Fruit fly (Drosophila melanogaster) whole organism, adult: ENCODE results near the gene BomBc3.

Experiments used
- CG11617 ChIP-seq: fragments of 200-800 bp; sonication (Bioruptor generic); optimal IDR thresholded peaks from 2 replicates; lab custom pipeline; 2017; ENCODE audit warnings: mild to moderate bottlenecking, missing biosample characterization, missing genetic modification reagents, missing genetic modification characterization
- CG12768 ChIP-seq: fragments of 200-800 bp; sonication (Bioruptor generic); optimal IDR thresholded peaks from 2 replicates; lab custom pipeline; 2017; ENCODE audit warnings: missing biosample characterization, missing genetic modification characterization, mild to moderate bottlenecking, moderate library complexity, missing genetic modification reagents
- CG14711 ChIP-seq: fragments of 200-800 bp; sonication (Bioruptor generic); optimal IDR thresholded peaks from 2 replicates; lab custom pipeline; 2018; ENCODE audit warnings: missing biosample characterization, mild to moderate bottlenecking, missing genetic modification characterization, moderate library complexity
- CG1620 ChIP-seq: fragments of 200-800 bp; sonication (Bioruptor generic); optimal IDR thresholded peaks from 2 replicates; lab custom pipeline; 2016; ENCODE audit warnings: missing biosample characterization, missing genetic modification characterization
- CG33017 ChIP-seq: fragments of 200-800 bp; sonication (Bioruptor generic); optimal IDR thresholded peaks from 2 replicates; lab custom pipeline; 2018; ENCODE audit warnings: missing biosample characterization, mild to moderate bottlenecking, missing genetic modification characterization, moderate library complexity
- CG5204 ChIP-seq: fragments of 200-800 bp; sonication (Bioruptor generic); optimal IDR thresholded peaks from 2 replicates; lab custom pipeline; 2016; ENCODE audit warnings: missing biosample characterization, missing genetic modification characterization
- CG7045 ChIP-seq: fragments of 200-800 bp; sonication (Bioruptor generic); optimal IDR thresholded peaks from 2 replicates; lab custom pipeline; 2017; ENCODE audit warnings: missing biosample characterization, mild to moderate bottlenecking, missing genetic modification characterization
- CG7101 ChIP-seq: fragments of 200-800 bp; sonication (Bioruptor generic); optimal IDR thresholded peaks from 2 replicates; lab custom pipeline; 2018; ENCODE audit warnings: missing biosample characterization, mild to moderate bottlenecking, missing genetic modification characterization, moderate library complexity
- Clk ChIP-seq: fragments of 200-800 bp; sonication (Bioruptor generic); optimal IDR thresholded peaks from 2 replicates; lab custom pipeline; 2017; ENCODE audit warnings: missing biosample characterization, missing genetic modification characterization
- Crg-1 ChIP-seq: fragments of 200-800 bp; sonication (Bioruptor generic); optimal IDR thresholded peaks from 2 replicates; lab custom pipeline; 2016; ENCODE audit warnings: missing biosample characterization, missing genetic modification characterization
- Hr96 ChIP-seq: fragments of 200-800 bp; sonication (Bioruptor generic); optimal IDR thresholded peaks from 2 replicates; lab custom pipeline; 2016; ENCODE audit warnings: missing biosample characterization, missing genetic modification characterization
- Mnt ChIP-seq: fragments of 200-800 bp; sonication (Bioruptor generic); optimal IDR thresholded peaks from 2 replicates; lab custom pipeline; 2016; ENCODE audit warnings: missing biosample characterization, mild to moderate bottlenecking, missing genetic modification characterization
- bab1 ChIP-seq: fragments of 200-800 bp; sonication (Bioruptor generic); optimal IDR thresholded peaks from 3 replicates; lab custom pipeline; 2019; ENCODE audit warnings: missing biosample characterization, mild to moderate bottlenecking, missing genetic modification characterization, moderate library complexity
- cic ChIP-seq: fragments of 200-800 bp; sonication (Bioruptor generic); optimal IDR thresholded peaks from 2 replicates; lab custom pipeline; 2017; ENCODE audit warnings: missing biosample characterization, mild to moderate bottlenecking, missing genetic modification characterization, moderate library complexity
- cnc ChIP-seq, 2 experiments: fragments of >200 bp; optimal IDR thresholded peaks; 2 replicates each; lab custom pipeline; 2017
- kay ChIP-seq: fragments of 200-800 bp; sonication (Bioruptor generic); peaks from one replicate; lab custom pipeline; 2016; ENCODE audit warnings: missing biosample characterization, missing genetic modification characterization, borderline replicate concordance
- ovo ChIP-seq: fragments of 200-800 bp; sonication (Bioruptor generic); optimal IDR thresholded peaks from 2 replicates; lab custom pipeline; 2016; ENCODE audit warnings: missing biosample characterization, missing genetic modification characterization
- pad ChIP-seq: fragments of 200-800 bp; sonication (Bioruptor generic); optimal IDR thresholded peaks from 3 replicates; lab custom pipeline; 2017; ENCODE audit warnings: missing biosample characterization, missing genetic modification characterization, mild to moderate bottlenecking, moderate library complexity, missing genetic modification reagents
- tj ChIP-seq: fragments of 200-800 bp; sonication (Bioruptor generic); optimal IDR thresholded peaks from 3 replicates; lab custom pipeline; 2017; ENCODE audit warnings: missing biosample characterization, mild to moderate bottlenecking, missing genetic modification characterization, moderate library complexity
- toe ChIP-seq: fragments of 200-800 bp; sonication (Bioruptor generic); optimal IDR thresholded peaks from 2 replicates; lab custom pipeline; 2016; ENCODE audit warnings: missing biosample characterization, missing genetic modification characterization

BomBc3 gene

DNA sequence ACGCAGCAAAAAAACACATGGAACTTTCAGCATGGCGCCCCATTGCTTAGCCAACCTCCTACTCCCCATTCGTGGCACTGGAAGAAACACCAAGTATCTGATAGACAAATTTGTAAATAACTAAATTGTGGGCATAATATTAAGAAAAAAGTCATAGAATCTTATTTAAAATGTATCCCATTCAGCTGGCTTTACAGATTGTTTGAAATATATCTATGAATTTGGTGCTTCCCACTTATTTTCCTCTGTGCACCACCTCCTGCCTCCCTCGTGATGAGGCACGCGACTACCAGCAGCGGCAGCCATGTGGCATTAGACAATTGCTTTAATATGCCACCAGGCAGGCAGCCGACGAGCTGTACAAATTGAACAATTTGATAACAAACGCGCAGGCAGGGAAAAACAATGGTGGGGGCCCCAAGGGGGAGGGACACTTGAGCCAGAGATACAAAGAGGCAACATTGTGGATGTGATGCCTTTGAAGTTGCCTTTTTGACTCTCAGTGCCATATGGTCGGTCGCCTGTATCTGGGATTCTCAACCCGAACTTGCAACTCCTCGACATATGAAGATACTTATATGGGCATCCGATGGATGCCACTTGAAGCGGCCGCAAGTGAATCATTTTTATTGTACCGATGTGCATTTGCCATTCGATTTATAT, 37.6 kb upstream of the BomBc3 start:
- TF ChIP-seq CG7045 (GFP tag; lab: Kevin White, UChicago), result no peak
- no peak for TF ChIP-seq Hr96 (GFP tag; lab: Kevin White, UChicago)

DNA sequence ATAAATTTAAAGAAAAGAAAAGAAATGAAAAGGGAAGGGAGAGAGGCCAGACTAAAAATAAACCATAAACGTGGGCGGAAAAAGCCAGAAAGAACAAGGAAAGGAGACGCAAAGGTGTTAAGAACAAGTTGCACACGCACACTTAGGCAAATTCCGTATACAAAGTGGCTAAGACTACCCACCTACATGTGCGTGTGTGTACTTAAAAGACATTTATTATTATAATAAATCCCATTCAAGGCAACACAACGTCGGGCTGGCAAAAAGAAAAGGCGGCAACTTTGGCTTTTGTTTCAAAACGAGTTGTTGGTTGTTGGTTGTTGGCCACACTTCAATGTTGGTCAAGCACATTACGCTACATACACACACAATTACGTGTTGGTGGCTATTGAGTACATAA, 34.6 kb upstream of the BomBc3 start:
- TF ChIP-seq CG33017 (tag; lab: Kevin White, UChicago) (no peak), tj (GFP tag; lab: Kevin White, UChicago) (no peak), CG11617 (no peak), Hr96 (GFP tag; lab: Kevin White, UChicago) (no peak), ovo (GFP tag; lab: Kevin White, UChicago) (no peak), CG12768 (no peak), Crg-1 (GFP tag; lab: Kevin White, UChicago) (no peak)

DNA sequence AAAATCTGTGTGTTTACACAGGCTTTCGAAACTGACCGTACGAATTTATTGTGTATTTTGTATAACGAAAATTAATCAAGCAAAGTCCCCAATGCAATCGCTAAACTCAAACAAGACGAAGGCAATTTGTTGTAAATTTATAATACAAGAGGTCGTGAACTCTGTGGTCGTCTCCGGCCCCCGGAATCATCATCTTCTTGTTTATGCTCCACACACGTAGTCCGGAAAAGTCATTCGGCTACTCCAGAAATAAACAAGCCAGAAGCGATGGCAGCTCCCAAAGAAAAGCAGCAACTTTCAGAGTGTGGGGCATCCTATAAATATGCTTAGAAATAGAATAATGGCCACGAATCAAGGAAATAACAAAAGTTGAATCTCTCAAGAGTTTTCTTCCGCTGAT, 33.7 kb upstream of the BomBc3 start:
- no peak for TF ChIP-seq Hr96 (GFP tag; lab: Kevin White, UChicago)
- no peak for TF ChIP-seq CG14711 (tag; lab: Kevin White, UChicago)
- TF ChIP-seq toe (GFP tag; lab: Kevin White, UChicago), result no peak
- TF ChIP-seq ovo (GFP tag; lab: Kevin White, UChicago), result no peak
- no peak for TF ChIP-seq cnc (optimal IDR thresholded peaks at IDR 0.05; lab: Kevin White, UChicago)
- TF ChIP-seq Mnt, result no peak
- no peak for TF ChIP-seq Clk
- no peak for TF ChIP-seq pad
- no peak for TF ChIP-seq bab1 (GFP tag; lab: Kevin White, UChicago)
- no peak for TF ChIP-seq CG12768

DNA sequence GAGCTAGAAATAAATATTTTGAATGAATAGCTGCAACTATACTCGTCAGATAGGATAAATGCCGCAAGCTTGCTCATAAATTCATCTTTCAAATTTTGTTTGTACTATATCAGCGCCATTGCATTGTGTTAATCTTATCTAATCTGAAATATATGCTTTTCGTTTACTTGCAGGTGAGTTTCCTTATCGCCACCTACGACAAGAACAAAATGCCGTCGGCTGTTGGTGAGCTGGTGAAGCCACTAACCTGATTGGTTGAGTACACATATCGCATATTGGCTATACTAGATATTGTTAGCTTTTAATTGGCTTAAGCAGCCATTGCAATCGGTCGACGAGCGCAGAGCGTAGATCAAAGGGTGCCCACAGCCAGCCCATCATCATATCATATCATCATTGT, 33.1 kb upstream of the BomBc3 start:
- TF ChIP-seq toe (GFP tag; lab: Kevin White, UChicago) (no peak), pad (no peak), CG12768 (no peak), CG11617 (no peak), CG14711 (tag; lab: Kevin White, UChicago) (no peak), Hr96 (GFP tag; lab: Kevin White, UChicago) (no peak), CG5204 (GFP tag; lab: Kevin White, UChicago) (no peak), cnc (optimal IDR thresholded peaks at IDR 0.05; lab: Kevin White, UChicago) (no peak), CG7045 (GFP tag; lab: Kevin White, UChicago) (no peak), bab1 (GFP tag; lab: Kevin White, UChicago) (no peak), Mnt (no peak), Clk (no peak), CG7101 (tag; lab: Kevin White, UChicago) (no peak)

DNA sequence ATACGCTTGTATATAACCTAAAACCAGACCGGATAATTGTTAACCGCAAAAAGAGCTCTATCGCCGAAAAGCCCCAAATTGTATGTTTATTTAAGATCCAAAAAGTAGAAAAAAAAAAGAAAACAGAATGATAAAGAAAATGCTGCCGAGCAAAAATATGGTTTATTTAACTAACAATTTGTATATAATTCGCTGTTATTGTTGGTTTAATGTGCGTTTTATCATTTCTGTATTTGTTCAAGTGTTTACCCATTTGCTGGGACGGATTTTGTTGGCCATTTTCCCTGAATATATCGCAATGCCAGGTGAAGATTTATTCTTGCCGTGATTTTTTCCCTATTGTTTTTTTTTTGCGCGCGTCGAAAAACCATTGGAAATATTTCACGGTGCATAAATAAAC, 29.8 kb upstream of the BomBc3 start:
- TF ChIP-seq CG12768 (no peak), kay (GFP tag; lab: Kevin White, UChicago) (peak; percentile 58)

DNA sequence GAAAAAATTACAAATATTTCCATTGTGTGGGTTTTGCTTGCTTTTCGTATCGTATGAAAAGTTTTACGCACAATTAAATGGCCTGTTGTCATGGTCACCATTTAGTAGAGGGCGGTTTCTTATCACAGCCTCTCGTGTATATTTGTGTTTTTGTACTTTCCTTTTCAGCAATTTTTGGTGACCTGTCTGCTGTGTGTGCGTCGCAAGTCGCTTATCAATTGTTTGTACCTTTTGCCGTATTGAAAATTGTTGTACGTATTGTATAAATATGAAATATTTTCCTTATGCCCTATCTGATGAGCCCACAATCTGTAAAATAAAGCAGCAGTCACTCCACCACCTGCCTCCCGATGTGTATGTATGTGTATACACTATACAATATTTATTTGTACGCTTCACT, 20.4 kb upstream of the BomBc3 start:
- TF ChIP-seq cnc (optimal IDR thresholded peaks at IDR 0.05; lab: Kevin White, UChicago), result no peak
- TF ChIP-seq CG11617, result no peak
- no peak for TF ChIP-seq bab1 (GFP tag; lab: Kevin White, UChicago)
- no peak for TF ChIP-seq cic
- TF ChIP-seq ovo (GFP tag; lab: Kevin White, UChicago), result no peak
- no peak for TF ChIP-seq toe (GFP tag; lab: Kevin White, UChicago)
- TF ChIP-seq CG1620 (GFP tag; lab: Kevin White, UChicago), result no peak
- TF ChIP-seq Clk, result no peak
- no peak for TF ChIP-seq CG7045 (GFP tag; lab: Kevin White, UChicago)
- no peak for TF ChIP-seq CG12768
- TF ChIP-seq Hr96 (GFP tag; lab: Kevin White, UChicago), result no peak
- TF ChIP-seq Crg-1 (GFP tag; lab: Kevin White, UChicago), result no peak
- no peak for TF ChIP-seq Mnt
- TF ChIP-seq kay (GFP tag; lab: Kevin White, UChicago), result no peak

DNA sequence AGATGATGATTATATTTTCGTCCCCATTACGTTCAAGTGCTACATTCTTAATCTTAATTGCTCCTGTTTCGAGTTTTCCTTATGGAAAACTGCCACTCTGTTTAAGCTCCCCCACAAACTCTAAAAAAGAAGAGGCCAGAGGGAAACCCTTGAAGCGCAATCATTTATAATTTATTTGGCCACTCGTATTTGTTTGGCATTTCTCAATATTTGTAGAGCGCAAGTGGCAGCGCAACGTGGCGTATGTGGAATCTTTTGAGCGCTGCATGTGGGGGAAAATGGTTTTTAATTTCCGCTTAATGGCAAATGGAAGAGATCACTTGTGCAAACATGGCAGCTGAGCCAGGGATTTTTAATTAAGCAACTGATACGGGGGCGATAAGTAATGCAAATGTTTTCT, 19.6 kb upstream of the BomBc3 start:
- TF ChIP-seq toe (GFP tag; lab: Kevin White, UChicago), result no peak
- no peak for TF ChIP-seq CG33017 (tag; lab: Kevin White, UChicago)
- no peak for TF ChIP-seq cic
- no peak for TF ChIP-seq CG11617
- no peak for TF ChIP-seq bab1 (GFP tag; lab: Kevin White, UChicago)
- TF ChIP-seq CG5204 (GFP tag; lab: Kevin White, UChicago), result no peak
- no peak for TF ChIP-seq CG7101 (tag; lab: Kevin White, UChicago)
- TF ChIP-seq pad, result no peak
- TF ChIP-seq ovo (GFP tag; lab: Kevin White, UChicago), result no peak
- no peak for TF ChIP-seq Clk
- TF ChIP-seq Hr96 (GFP tag; lab: Kevin White, UChicago), result no peak
- TF ChIP-seq CG7045 (GFP tag; lab: Kevin White, UChicago), result no peak
- TF ChIP-seq Crg-1 (GFP tag; lab: Kevin White, UChicago), result no peak
- TF ChIP-seq kay (GFP tag; lab: Kevin White, UChicago), result no peak
- no peak for TF ChIP-seq cnc (optimal IDR thresholded peaks at IDR 0.05; lab: Kevin White, UChicago)
- TF ChIP-seq CG12768, result no peak
- TF ChIP-seq tj (GFP tag; lab: Kevin White, UChicago), result no peak
- TF ChIP-seq CG1620 (GFP tag; lab: Kevin White, UChicago), result no peak
- no peak for TF ChIP-seq Mnt
